Fruit fly (Drosophila melanogaster): ENCODE results near the gene Ubr1.

The Ubr1 gene

dm6 chrX:16943515-16943850 is 25.0 kb downstream of the Ubr1 start:
- no peak for TF ChIP-seq aop (GFP tag; IDR thresholded peaks at IDR 0.05)
- TF ChIP-seq sna (GFP tag; IDR thresholded peaks at IDR 0.05; ENCODE audit: partially characterized antibody): no peak
- TF ChIP-seq slp2 (GFP tag; optimal IDR thresholded peaks at IDR 0.05): no peak
- no peak for TF ChIP-seq Bteb2 (GFP tag; optimal IDR thresholded peaks at IDR 0.05)
- TF ChIP-seq CG14441 (GFP tag; IDR thresholded peaks at IDR 0.05): 0 out of 2 replicates have a peak, but pooled peaks have one; percentile 1
- TF ChIP-seq CG7372 (GFP tag; IDR thresholded peaks at IDR 0.05): no peak
- TF ChIP-seq CG8281 (tag; optimal IDR thresholded peaks at IDR 0.05): no peak
- TF ChIP-seq kay (GFP tag; optimal IDR thresholded peaks at IDR 0.05): peak; percentile 51
- TF ChIP-seq pnt (GFP tag; optimal IDR thresholded peaks at IDR 0.05): no peak
- peak; percentile 27 for TF ChIP-seq nom (GFP tag; optimal IDR thresholded peaks at IDR 0.05)
- no peak for TF ChIP-seq pb (GFP tag; optimal IDR thresholded peaks at IDR 0.05)
- TF ChIP-seq CG14667 (GFP tag; IDR thresholded peaks at IDR 0.05): no peak
- no peak for TF ChIP-seq CG13287 (GFP tag; IDR thresholded peaks at IDR 0.05; ENCODE audit: partially characterized antibody)
- TF ChIP-seq HmgD (GFP tag; optimal IDR thresholded peaks at IDR 0.05): no peak
- 0 out of 4 replicates have a peak, but pooled peaks have one; percentile 50 for TF ChIP-seq chinmo (GFP tag; IDR thresholded peaks at IDR 0.05; ENCODE audit: partially characterized antibody)
- no peak for TF ChIP-seq TFAM (GFP tag; optimal IDR thresholded peaks at IDR 0.05)
- TF ChIP-seq pan (optimal IDR thresholded peaks at IDR 0.05): no peak
- TF ChIP-seq pan (GFP tag; optimal IDR thresholded peaks at IDR 0.05 in 1 of 2, IDR thresholded peaks at IDR 0.05 in 1 of 2): no peak
- TF ChIP-seq CG2712 (tag; optimal IDR thresholded peaks at IDR 0.05): no peak
- TF ChIP-seq Sry-δ (GFP tag; optimal IDR thresholded peaks at IDR 0.05): no peak
- no peak for TF ChIP-seq Bdp1 (GFP tag; optimal IDR thresholded peaks at IDR 0.05)
- no peak for TF ChIP-seq CG11093 (GFP tag; IDR thresholded peaks at IDR 0.05)
- no peak for TF ChIP-seq Jarid2 (GFP tag; optimal IDR thresholded peaks at IDR 0.05)
- no peak for TF ChIP-seq D (optimal IDR thresholded peaks at IDR 0.05)
- peak; percentile 42 for TF ChIP-seq D (GFP tag; optimal IDR thresholded peaks at IDR 0.05)
- no peak for TF ChIP-seq CG11560 (tag; IDR thresholded peaks at IDR 0.05)
- TF ChIP-seq pita (GFP tag; optimal IDR thresholded peaks at IDR 0.05): no peak
- no peak for TF ChIP-seq ara (GFP tag; IDR thresholded peaks at IDR 0.05)
- no peak for TF ChIP-seq GATAe (GFP tag; conservative IDR thresholded peaks at IDR 0.05)
- no peak for TF ChIP-seq dimm (GFP tag; IDR thresholded peaks at IDR 0.05)
- TF ChIP-seq CG33557 (GFP tag; optimal IDR thresholded peaks at IDR 0.05): no peak
- no peak for TF ChIP-seq CG10321 (GFP tag; IDR thresholded peaks at IDR 0.05)
- TF ChIP-seq ind (GFP tag; optimal IDR thresholded peaks at IDR 0.05): no peak
- no peak for TF ChIP-seq CoRest (tag; optimal IDR thresholded peaks at IDR 0.05)
- no peak for TF ChIP-seq Fer3 (tag; optimal IDR thresholded peaks at IDR 0.05)
- TF ChIP-seq CG15479 (GFP tag; optimal IDR thresholded peaks at IDR 0.05): peak; percentile 23
- no peak for TF ChIP-seq btn (GFP tag; optimal IDR thresholded peaks at IDR 0.05)
- no peak for TF ChIP-seq insv (GFP tag; optimal IDR thresholded peaks at IDR 0.05)
- no peak for TF ChIP-seq CG4282 (GFP tag; optimal IDR thresholded peaks at IDR 0.05)
- TF ChIP-seq mirr (GFP tag; optimal IDR thresholded peaks at IDR 0.05): no peak
- TF ChIP-seq CG10274 (GFP tag; optimal IDR thresholded peaks at IDR 0.05): no peak
- TF ChIP-seq D19A (tag; optimal IDR thresholded peaks at IDR 0.05): no peak
- TF ChIP-seq CG3726 (GFP tag; IDR thresholded peaks at IDR 0.05): no peak
- 0 out of 2 replicates have a peak, but pooled peaks have one; percentile 15 for TF ChIP-seq Xrp1 (GFP tag; IDR thresholded peaks at IDR 0.05)
- no peak for TF ChIP-seq CG10462 (GFP tag; optimal IDR thresholded peaks at IDR 0.05)
- TF ChIP-seq fu2 (GFP tag; optimal IDR thresholded peaks at IDR 0.05): no peak
- no peak for TF ChIP-seq wek (GFP tag; optimal IDR thresholded peaks at IDR 0.05)
- TF ChIP-seq tio (GFP tag; optimal IDR thresholded peaks at IDR 0.05): no peak
- no peak for TF ChIP-seq Drgx (GFP tag; IDR thresholded peaks at IDR 0.05)
- no peak for TF ChIP-seq CG18262 (tag; optimal IDR thresholded peaks at IDR 0.05)
- TF ChIP-seq CG34224 (GFP tag; IDR thresholded peaks at IDR 0.05; ENCODE audit: partially characterized antibody): no peak
- TF ChIP-seq tap (tag; optimal IDR thresholded peaks at IDR 0.05): no peak
- no peak for TF ChIP-seq pfk (GFP tag; optimal IDR thresholded peaks at IDR 0.05)

Measured in whole organism, embryonic.